Worm (Caenorhabditis elegans) whole organism, late embryonic: ENCODE data around the gene catp-6.

Experiments used
- T23F11.4 ChIP-seq: fragments of 200-800 bp; sonication (Bioruptor generic); optimal IDR thresholded peaks from 2 replicates; lab custom pipeline; 2018; ENCODE audit warnings: mild to moderate bottlenecking, missing genetic modification characterization, missing compliant biosample characterization
- ceh-31 ChIP-seq: sonication (generic microtip); optimal IDR thresholded peaks from 2 replicates; lab custom pipeline; 2016; ENCODE audit warnings: missing genetic modification characterization, missing compliant biosample characterization
- ceh-9 ChIP-seq: sonication (generic microtip); optimal IDR thresholded peaks from 2 replicates; lab custom pipeline; 2016; ENCODE audit warnings: mild to moderate bottlenecking, missing genetic modification characterization, inconsistent platforms, missing compliant biosample characterization
- fkh-10 ChIP-seq: fragments of 150-350 bp; optimal IDR thresholded peaks from 2 replicates; lab custom pipeline; 2014; ENCODE audit warnings: missing biosample characterization, missing genetic modification reagents, missing genetic modification characterization
- hlh-15 ChIP-seq: sonication (generic microtip); optimal IDR thresholded peaks from 2 replicates; lab custom pipeline; 2016; ENCODE audit warnings: missing genetic modification characterization, missing compliant biosample characterization
- lin-11 ChIP-seq: fragments of 200-800 bp; sonication (Bioruptor generic); optimal IDR thresholded peaks from 2 replicates; lab custom pipeline; 2018; ENCODE audit warnings: mild to moderate bottlenecking, missing genetic modification characterization, missing compliant biosample characterization
- nhr-11 ChIP-seq: fragments of 150-350 bp; optimal IDR thresholded peaks from 2 replicates; lab custom pipeline; 2014; ENCODE audit warnings: missing biosample characterization, missing genetic modification characterization
- odd-2 ChIP-seq: sonication (generic microtip); optimal IDR thresholded peaks from 2 replicates; lab custom pipeline; 2017; ENCODE audit warnings: antibody characterized with exemption, mild to moderate bottlenecking, missing genetic modification characterization, missing compliant biosample characterization
- pqm-1 ChIP-seq: sonication (generic microtip); optimal IDR thresholded peaks from 2 replicates; lab custom pipeline; 2016; ENCODE audit warnings: missing genetic modification characterization, missing compliant biosample characterization

ce11 chrIV:9789496-9789895 lies 34.9 kb downstream of the catp-6 start, which contains the start of gene T13F2.4:
- TF ChIP-seq hlh-15 (tag; lab: Kevin White, UChicago) (no peak), fkh-10 (no peak), lin-11 (no peak), ceh-9 (tag; lab: Kevin White, UChicago) (no peak), odd-2 (tag; lab: Kevin White, UChicago) (no peak), ceh-31 (tag; lab: Kevin White, UChicago) (no peak), nhr-11 (tag; lab: Kevin White, UChicago) (no peak), pqm-1 (tag; lab: Kevin White, UChicago) (no peak), T23F11.4 (no peak)
